Worm (Caenorhabditis elegans): ENCODE data around the gene R01B10.3.

Gene R01B10.3

DNA sequence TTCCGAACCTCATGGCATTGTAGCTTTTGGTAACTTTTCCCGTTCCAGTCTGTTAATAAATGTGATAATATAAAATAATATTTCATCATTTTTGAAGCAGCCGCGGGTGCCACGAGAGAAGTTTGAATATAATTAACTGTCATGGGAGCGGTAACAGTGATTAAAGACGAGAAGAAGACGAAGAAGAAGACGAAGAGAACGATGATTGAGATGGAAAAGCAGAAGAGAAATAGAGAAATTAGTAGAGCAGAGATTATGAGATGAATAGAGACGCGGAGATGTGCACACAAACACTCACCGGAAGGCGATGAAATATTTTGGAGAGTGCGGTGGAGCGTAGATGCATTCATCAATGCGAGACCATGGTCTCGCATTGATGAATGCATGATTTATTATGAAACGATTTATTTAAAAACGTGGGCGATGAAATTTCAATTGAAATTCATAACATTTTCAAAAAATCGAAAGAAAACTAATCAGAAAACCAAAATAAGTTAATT lies 8.3 kb upstream of the R01B10.3 start, which contains the start of gene seip-1 (continued):
- TF ChIP-seq che-1 (tag; optimal IDR thresholded peaks at IDR 0.05) (no peak), eyg-1 (tag; optimal IDR thresholded peaks at IDR 0.05) (no peak), hlh-6 (tag; optimal IDR thresholded peaks at IDR 0.05) (no peak), sox-4 (tag; optimal IDR thresholded peaks at IDR 0.05) (no peak), ttx-3 (tag; optimal IDR thresholded peaks at IDR 0.05) (no peak), mec-3 (tag; optimal IDR thresholded peaks at IDR 0.05; ENCODE audit: borderline replicate concordance) (no peak), odd-2 (tag; optimal IDR thresholded peaks at IDR 0.05) (no peak)

- TF ChIP-seq hlh-6 (tag; optimal IDR thresholded peaks at IDR 0.05): no peak
- TF ChIP-seq lim-6 (tag; optimal IDR thresholded peaks at IDR 0.05): no peak
- no peak for TF ChIP-seq tbx-2 (tag; optimal IDR thresholded peaks at IDR 0.05)
- no peak for TF ChIP-seq unc-42 (tag; optimal IDR thresholded peaks at IDR 0.05)
- no peak for TF ChIP-seq ceh-30 (tag; optimal IDR thresholded peaks at IDR 0.05)
- TF ChIP-seq F13H6.1 (tag; optimal IDR thresholded peaks at IDR 0.05): no peak
- no peak for TF ChIP-seq ama-1 (optimal IDR thresholded peaks at IDR 0.05)
- TF ChIP-seq che-1 (tag; optimal IDR thresholded peaks at IDR 0.05): no peak
- no peak for TF ChIP-seq hlh-13 (GFP tag; optimal IDR thresholded peaks at IDR 0.05)
- no peak for TF ChIP-seq unc-55 (GFP tag; optimal IDR thresholded peaks at IDR 0.05)
These were observed 6.2 kb upstream of the R01B10.3 start, which contains the start of gene jamp-1 for ce11 chrV:6051159-6051558. TSS of gene jamp-1 (minus strand) at chrV:6051259.

DNA sequence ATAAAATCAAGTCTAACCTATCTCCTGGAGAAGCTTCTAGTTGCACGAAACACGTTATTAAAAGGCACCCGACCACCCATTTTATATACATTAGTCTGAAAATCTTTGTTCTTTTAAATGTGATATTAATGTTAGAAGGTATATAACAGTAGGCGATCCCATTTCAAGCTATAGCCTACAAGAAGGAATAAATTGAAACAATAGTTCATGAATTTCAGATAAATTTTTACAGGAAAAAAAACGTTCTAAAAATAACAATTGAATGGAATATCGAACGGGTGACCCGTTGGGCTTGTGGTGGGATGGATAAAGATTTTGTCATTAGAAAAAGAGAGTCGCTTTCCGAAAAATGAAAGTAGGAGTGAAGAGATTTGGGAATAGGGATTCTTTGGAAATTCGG lies 2.9 kb upstream of the R01B10.3 start, which contains the start of gene pgap-3:
Gene pgap-3, minus strand, starts transcription at position 101 of the 400 bp plus-strand sequence.
- TF ChIP-seq ahr-1 (tag; optimal IDR thresholded peaks at IDR 0.05): no peak
- no peak for TF ChIP-seq sdc-2 (tag; optimal IDR thresholded peaks at IDR 0.05)
- no peak for TF ChIP-seq unc-3 (GFP tag; conservative IDR thresholded peaks at IDR 0.05)
- no peak for TF ChIP-seq unc-3 (tag; optimal IDR thresholded peaks at IDR 0.05)
- no peak for TF ChIP-seq pha-2 (tag; optimal IDR thresholded peaks at IDR 0.05)
- no peak for TF ChIP-seq sox-4 (tag; optimal IDR thresholded peaks at IDR 0.05)
- TF ChIP-seq tbx-7 (tag; optimal IDR thresholded peaks at IDR 0.05): no peak
- TF ChIP-seq unc-86 (tag; optimal IDR thresholded peaks at IDR 0.05): no peak
- TF ChIP-seq rnt-1 (tag; optimal IDR thresholded peaks at IDR 0.05): no peak
- TF ChIP-seq hlh-13 (GFP tag; optimal IDR thresholded peaks at IDR 0.05): no peak
- TF ChIP-seq ceh-48 (tag; optimal IDR thresholded peaks at IDR 0.05): no peak
- TF ChIP-seq pha-4 (tag; optimal IDR thresholded peaks at IDR 0.05): no peak
- TF ChIP-seq eyg-1 (tag; optimal IDR thresholded peaks at IDR 0.05): no peak
- TF ChIP-seq pqm-1 (tag; optimal IDR thresholded peaks at IDR 0.05): no peak
- TF ChIP-seq dve-1 (tag; optimal IDR thresholded peaks at IDR 0.05): no peak
- TF ChIP-seq C38D4.7 (GFP tag; optimal IDR thresholded peaks at IDR 0.05): no peak

DNA sequence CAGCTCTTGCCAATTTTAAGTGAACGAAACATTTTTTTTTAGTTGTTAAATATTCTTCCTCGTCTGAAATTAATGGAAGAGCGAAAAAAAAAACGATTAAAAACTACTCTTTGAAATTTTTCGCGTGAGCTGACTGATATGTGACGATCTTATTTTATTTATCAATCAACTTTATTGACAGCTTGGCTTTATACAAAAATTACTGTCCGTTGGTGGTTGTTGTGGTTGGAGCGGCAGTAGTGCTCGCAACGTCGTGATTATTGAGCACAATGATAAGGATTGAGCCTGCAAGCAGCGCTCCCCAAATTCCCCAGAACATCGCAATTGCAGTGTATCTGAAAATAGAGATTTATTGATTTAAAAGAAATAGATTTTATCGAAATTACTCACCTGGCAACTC lies 481 bp downstream of the R01B10.3 start:
- TF ChIP-seq C38D4.7 (GFP tag; optimal IDR thresholded peaks at IDR 0.05): no peak
- TF ChIP-seq unc-42 (tag; optimal IDR thresholded peaks at IDR 0.05): no peak
- TF ChIP-seq pha-2 (tag; optimal IDR thresholded peaks at IDR 0.05): no peak
- no peak for TF ChIP-seq lim-6 (tag; optimal IDR thresholded peaks at IDR 0.05)
- no peak for TF ChIP-seq hlh-13 (GFP tag; optimal IDR thresholded peaks at IDR 0.05)
- TF ChIP-seq ceh-30 (tag; optimal IDR thresholded peaks at IDR 0.05): no peak
- no peak for TF ChIP-seq ceh-45 (GFP tag; IDR thresholded peaks at IDR 0.05)
- TF ChIP-seq hlh-6 (tag; optimal IDR thresholded peaks at IDR 0.05): no peak
- no peak for TF ChIP-seq fkh-6 (tag; optimal IDR thresholded peaks at IDR 0.05)
- no peak for TF ChIP-seq nhr-232 (tag; optimal IDR thresholded peaks at IDR 0.05)
- TF ChIP-seq tbx-7 (tag; optimal IDR thresholded peaks at IDR 0.05): no peak
- no peak for TF ChIP-seq ceh-18 (tag; optimal IDR thresholded peaks at IDR 0.05)
- no peak for TF ChIP-seq pat-9 (tag; optimal IDR thresholded peaks at IDR 0.05)
- no peak for TF ChIP-seq F13H6.1 (tag; optimal IDR thresholded peaks at IDR 0.05)
- no peak for TF ChIP-seq ceh-2 (tag; optimal IDR thresholded peaks at IDR 0.05)
- no peak for TF ChIP-seq ama-1 (optimal IDR thresholded peaks at IDR 0.05)

All from whole organism, late embryonic.